Worm (Caenorhabditis elegans): ENCODE results near the gene sir-2.2.

Gene sir-2.2

ce11 chrX:13291506-13291905, 36.4 kb upstream of the sir-2.2 start, which contains the start of gene srd-38:
Gene srd-38, plus strand, starts transcription at chrX:13291806.
- TF ChIP-seq ztf-1 (GFP tag; conservative IDR thresholded peaks at IDR 0.05): no peak
- no peak for TF ChIP-seq elt-1 (tag; optimal IDR thresholded peaks at IDR 0.05)
- TF ChIP-seq mdl-1 (tag; optimal IDR thresholded peaks at IDR 0.05): no peak
- TF ChIP-seq unc-62 (GFP tag; optimal IDR thresholded peaks at IDR 0.05): no peak
- TF ChIP-seq blmp-1 (tag; optimal IDR thresholded peaks at IDR 0.05; ENCODE audit: insufficient read depth): no peak
- TF ChIP-seq ceh-82 (tag; optimal IDR thresholded peaks at IDR 0.05): no peak

- TF ChIP-seq peb-1 (tag; optimal IDR thresholded peaks at IDR 0.05) (no peak), sma-9 (GFP tag; optimal IDR thresholded peaks at IDR 0.05) (no peak), sma-9 (tag; optimal IDR thresholded peaks at IDR 0.05) (no peak), snpc-4 (tag; optimal IDR thresholded peaks at IDR 0.05) (no peak), nhr-21 (tag; optimal IDR thresholded peaks at IDR 0.05) (no peak), ama-1 (optimal IDR thresholded peaks at IDR 0.05) (no peak)
Observed at ce11 chrX:13293023-13293422, 34.8 kb upstream of the sir-2.2 start.

ce11 chrX:13294669-13295068, 33.2 kb upstream of the sir-2.2 start, which contains the start of gene srd-36:
Gene srd-36, minus strand, starts transcription at chrX:13294769.
- no peak for TF ChIP-seq mdl-1 (tag; optimal IDR thresholded peaks at IDR 0.05)
- TF ChIP-seq nhr-237 (tag; optimal IDR thresholded peaks at IDR 0.05): no peak
- no peak for TF ChIP-seq C34F6.9 (tag; optimal IDR thresholded peaks at IDR 0.05)
- no peak for TF ChIP-seq sma-9 (GFP tag; optimal IDR thresholded peaks at IDR 0.05)
- no peak for TF ChIP-seq sma-9 (tag; optimal IDR thresholded peaks at IDR 0.05)
- no peak for TF ChIP-seq peb-1 (tag; optimal IDR thresholded peaks at IDR 0.05)
- no peak for TF ChIP-seq lsy-2 (tag; optimal IDR thresholded peaks at IDR 0.05)
- no peak for TF ChIP-seq ztf-11 (tag; optimal IDR thresholded peaks at IDR 0.05)
- no peak for TF ChIP-seq ZK546.5 (tag; optimal IDR thresholded peaks at IDR 0.05)
- no peak for TF ChIP-seq crh-2 (tag; optimal IDR thresholded peaks at IDR 0.05)
- TF ChIP-seq sma-3 (GFP tag; optimal IDR thresholded peaks at IDR 0.05): no peak
- TF ChIP-seq Y55F3AM.14 (GFP tag; optimal IDR thresholded peaks at IDR 0.05): no peak
- TF ChIP-seq nhr-25 (tag; optimal IDR thresholded peaks at IDR 0.05): no peak
- TF ChIP-seq unc-62 (GFP tag; optimal IDR thresholded peaks at IDR 0.05): no peak
- no peak for TF ChIP-seq mab-5 (tag; optimal IDR thresholded peaks at IDR 0.05)
- no peak for TF ChIP-seq nhr-77 (tag; optimal IDR thresholded peaks at IDR 0.05)
- no peak for TF ChIP-seq nhr-21 (tag; optimal IDR thresholded peaks at IDR 0.05)

- TF ChIP-seq ZK546.5 (tag; optimal IDR thresholded peaks at IDR 0.05): no peak
- no peak for TF ChIP-seq fos-1 (tag; optimal IDR thresholded peaks at IDR 0.05)
- TF ChIP-seq peb-1 (tag; optimal IDR thresholded peaks at IDR 0.05): no peak
- TF ChIP-seq nhr-6 (tag; optimal IDR thresholded peaks at IDR 0.05): no peak
- no peak for TF ChIP-seq nhr-77 (tag; optimal IDR thresholded peaks at IDR 0.05)
- TF ChIP-seq alr-1 (tag; optimal IDR thresholded peaks at IDR 0.05): no peak
- no peak for TF ChIP-seq mdl-1 (tag; optimal IDR thresholded peaks at IDR 0.05)
- TF ChIP-seq R02D3.7 (tag; optimal IDR thresholded peaks at IDR 0.05): no peak
- TF ChIP-seq mab-5 (tag; optimal IDR thresholded peaks at IDR 0.05): no peak
- TF ChIP-seq Y55F3AM.14 (GFP tag; optimal IDR thresholded peaks at IDR 0.05): no peak
- TF ChIP-seq sma-3 (GFP tag; optimal IDR thresholded peaks at IDR 0.05): no peak
- no peak for TF ChIP-seq blmp-1 (tag; optimal IDR thresholded peaks at IDR 0.05; ENCODE audit: insufficient read depth)
- no peak for TF ChIP-seq nhr-25 (tag; optimal IDR thresholded peaks at IDR 0.05)
- no peak for TF ChIP-seq nhr-10 (tag; optimal IDR thresholded peaks at IDR 0.05)
- TF ChIP-seq ztf-1 (GFP tag; conservative IDR thresholded peaks at IDR 0.05): no peak
- no peak for TF ChIP-seq dmd-4 (tag; optimal IDR thresholded peaks at IDR 0.05)
Observed at ce11 chrX:13300503-13300902, 27.4 kb upstream of the sir-2.2 start, which contains the start of gene srd-39. Gene srd-39, minus strand, starts transcription at chrX:13300603.

- no peak for TF ChIP-seq ztf-4 (tag; optimal IDR thresholded peaks at IDR 0.05)
- no peak for TF ChIP-seq nhr-21 (tag; optimal IDR thresholded peaks at IDR 0.05)
- no peak for TF ChIP-seq elt-3 (tag; optimal IDR thresholded peaks at IDR 0.05)
- TF ChIP-seq unc-39 (tag; optimal IDR thresholded peaks at IDR 0.05): no peak
- no peak for TF ChIP-seq nhr-6 (tag; optimal IDR thresholded peaks at IDR 0.05)
- no peak for TF ChIP-seq gmeb-1 (tag; optimal IDR thresholded peaks at IDR 0.05)
- no peak for TF ChIP-seq lsy-2 (tag; optimal IDR thresholded peaks at IDR 0.05)
- TF ChIP-seq ceh-16 (tag; optimal IDR thresholded peaks at IDR 0.05): no peak
- no peak for TF ChIP-seq nhr-25 (tag; optimal IDR thresholded peaks at IDR 0.05)
- no peak for TF ChIP-seq peb-1 (tag; optimal IDR thresholded peaks at IDR 0.05)
- no peak for TF ChIP-seq ama-1 (optimal IDR thresholded peaks at IDR 0.05)
- TF ChIP-seq nhr-12 (tag; optimal IDR thresholded peaks at IDR 0.05): no peak
- no peak for TF ChIP-seq mbf-1 (tag; optimal IDR thresholded peaks at IDR 0.05)
- TF ChIP-seq nhr-237 (tag; optimal IDR thresholded peaks at IDR 0.05): no peak
- no peak for TF ChIP-seq zag-1 (tag; optimal IDR thresholded peaks at IDR 0.05)
- no peak for TF ChIP-seq sma-9 (GFP tag; optimal IDR thresholded peaks at IDR 0.05)
- no peak for TF ChIP-seq sma-9 (tag; optimal IDR thresholded peaks at IDR 0.05)
- TF ChIP-seq elt-1 (tag; optimal IDR thresholded peaks at IDR 0.05): no peak
- TF ChIP-seq unc-62 (GFP tag; optimal IDR thresholded peaks at IDR 0.05): no peak
Observed at ce11 chrX:13303357-13303756, 24.5 kb upstream of the sir-2.2 start, which contains the start of gene srd-42. Gene srd-42, minus strand, starts transcription at chrX:13303457.
